Fruit fly (Drosophila melanogaster) whole organism, embryonic: ENCODE measurements around the gene CAH7.

Source experiments
- Abd-B ChIP-seq: fragments of 200-800 bp; sonication (Bioruptor generic); optimal IDR thresholded peaks from 2 replicates; lab custom pipeline; 2018; ENCODE audit warnings: missing biosample characterization, mild to moderate bottlenecking, missing genetic modification characterization, moderate library complexity
- Blimp-1 ChIP-seq: fragments of 200-800 bp; sonication (Bioruptor generic); optimal IDR thresholded peaks from 3 replicates; lab custom pipeline; 2018; ENCODE audit warnings: missing biosample characterization, missing genetic modification characterization, mild to moderate bottlenecking, moderate library complexity, missing genetic modification reagents
- Bteb2 ChIP-seq: fragments of 200-800 bp; sonication (Bioruptor generic); optimal IDR thresholded peaks from 2 replicates; lab custom pipeline; 2016; ENCODE audit warnings: missing biosample characterization, missing genetic modification characterization
- CG10209 ChIP-seq: fragments of 200-800 bp; sonication (Bioruptor generic); optimal IDR thresholded peaks from 3 replicates; lab custom pipeline; 2017; ENCODE audit warnings: missing biosample characterization, mild to moderate bottlenecking, missing genetic modification characterization, missing genetic modification reagents
- CG11093 ChIP-seq: fragments of 200-800 bp; sonication (Bioruptor generic); IDR thresholded peaks from 3 replicates; pipeline ENCODE4 v1.3.6; 2022; ENCODE audit warnings: missing biosample characterization, missing genetic modification characterization
- CG11247 ChIP-seq: fragments of 200-800 bp; sonication (Bioruptor generic); IDR thresholded peaks from 2 replicates; pipeline ENCODE4 v1.3.6; 2022; ENCODE audit warnings: missing biosample characterization, missing genetic modification characterization
- CG12104 ChIP-seq: fragments of 200-800 bp; sonication (Bioruptor generic); optimal IDR thresholded peaks from 3 replicates; lab custom pipeline; 2016; ENCODE audit warnings: missing biosample characterization, missing genetic modification characterization
- CG12942 ChIP-seq: fragments of 200-800 bp; sonication (Bioruptor generic); optimal IDR thresholded peaks from 3 replicates; lab custom pipeline; 2016; ENCODE audit warnings: missing biosample characterization, missing genetic modification characterization
- CG14014 ChIP-seq: fragments of 200-800 bp; sonication (Bioruptor generic); IDR thresholded peaks from 2 replicates; pipeline ENCODE4 v1.3.6; 2022; ENCODE audit warnings: missing biosample characterization, missing genetic modification characterization
- CG14860 ChIP-seq: fragments of 200-800 bp; sonication (Bioruptor generic); IDR thresholded peaks from 3 replicates; pipeline ENCODE4 v1.3.6; 2022; ENCODE audit warnings: missing biosample characterization, missing genetic modification characterization; ENCODE audit not compliant: partially characterized antibody
- CG15696 ChIP-seq: fragments of 200-800 bp; sonication (Bioruptor generic); optimal IDR thresholded peaks from 2 replicates; lab custom pipeline; 2019; ENCODE audit warnings: missing biosample characterization, mild to moderate bottlenecking, missing genetic modification characterization, moderate library complexity
- CG1602 ChIP-seq: fragments of 200-800 bp; sonication (Bioruptor generic); optimal IDR thresholded peaks from 3 replicates; lab custom pipeline; 2016; ENCODE audit warnings: missing biosample characterization, missing genetic modification characterization
- CG17359 ChIP-seq: fragments of 200-800 bp; sonication (Bioruptor generic); optimal IDR thresholded peaks from 3 replicates; lab custom pipeline; 2018; ENCODE audit warnings: missing biosample characterization, mild to moderate bottlenecking, missing genetic modification characterization, moderate library complexity
- CG17361 ChIP-seq: fragments of 200-800 bp; sonication (Bioruptor generic); IDR thresholded peaks from 3 replicates; pipeline ENCODE4 v1.3.6; 2022; ENCODE audit warnings: missing biosample characterization, missing genetic modification characterization
- CG1832 ChIP-seq: fragments of 200-800 bp; sonication (Bioruptor generic); optimal IDR thresholded peaks from 2 replicates; lab custom pipeline; 2017; ENCODE audit warnings: missing biosample characterization, mild to moderate bottlenecking, missing genetic modification characterization, inconsistent platforms
- CG2712 ChIP-seq: fragments of 200-800 bp; optimal IDR thresholded peaks from 3 replicates; lab custom pipeline; 2019; ENCODE audit warnings: missing biosample characterization, mild to moderate bottlenecking, missing genetic modification characterization, moderate library complexity
- CG3407 ChIP-seq: fragments of 200-800 bp; sonication (Bioruptor generic); optimal IDR thresholded peaks from 2 replicates; lab custom pipeline; 2018; ENCODE audit warnings: missing biosample characterization, mild to moderate bottlenecking, missing genetic modification characterization
- CG3847 ChIP-seq: fragments of 200-800 bp; sonication (Bioruptor generic); IDR thresholded peaks from 2 replicates; pipeline ENCODE4 v1.3.6; 2022; ENCODE audit warnings: missing biosample characterization, missing genetic modification characterization
- CG3995 ChIP-seq: fragments of 200-800 bp; sonication (Bioruptor generic); optimal IDR thresholded peaks from 3 replicates; lab custom pipeline; 2016; ENCODE audit warnings: missing biosample characterization, missing genetic modification characterization
- CG4730 ChIP-seq: fragments of 200-800 bp; sonication (Bioruptor generic); IDR thresholded peaks from 2 replicates; pipeline ENCODE4 v1.3.6; 2022; ENCODE audit warnings: missing biosample characterization, missing genetic modification characterization
- CG6813 ChIP-seq: fragments of 200-800 bp; sonication (Bioruptor generic); optimal IDR thresholded peaks from 2 replicates; lab custom pipeline; 2017; ENCODE audit warnings: missing biosample characterization, missing genetic modification characterization, mild to moderate bottlenecking, moderate library complexity, missing genetic modification reagents
- CG7556 ChIP-seq: fragments of 200-800 bp; sonication (Bioruptor generic); optimal IDR thresholded peaks from 2 replicates; lab custom pipeline; 2017; ENCODE audit warnings: missing biosample characterization, mild to moderate bottlenecking, missing genetic modification characterization
- CG8924 ChIP-seq: fragments of 200-800 bp; optimal IDR thresholded peaks from 3 replicates; lab custom pipeline; 2019; ENCODE audit warnings: missing biosample characterization, mild to moderate bottlenecking, missing genetic modification characterization, moderate library complexity
- CG9797 ChIP-seq: fragments of 200-800 bp; sonication (Bioruptor generic); optimal IDR thresholded peaks from 3 replicates; lab custom pipeline; 2018; ENCODE audit warnings: missing biosample characterization, mild to moderate bottlenecking, missing genetic modification characterization
- Chrac-16 ChIP-seq: fragments of 200-800 bp; sonication (Bioruptor generic); optimal IDR thresholded peaks from 3 replicates; lab custom pipeline; 2016; ENCODE audit warnings: missing biosample characterization, missing genetic modification characterization
- D19A ChIP-seq: fragments of 200-800 bp; optimal IDR thresholded peaks from 3 replicates; lab custom pipeline; 2019; ENCODE audit warnings: missing biosample characterization, mild to moderate bottlenecking, missing genetic modification characterization, moderate library complexity
- D19B ChIP-seq: fragments of 200-800 bp; sonication (Bioruptor generic); optimal IDR thresholded peaks from 2 replicates; lab custom pipeline; 2017; ENCODE audit warnings: missing biosample characterization, mild to moderate bottlenecking, missing genetic modification characterization
- E2f2 ChIP-seq: fragments of 200-800 bp; sonication (Bioruptor generic); IDR thresholded peaks from 2 replicates; pipeline ENCODE4 v1.3.6; 2022; ENCODE audit warnings: missing biosample characterization, missing genetic modification characterization
- HLH3B ChIP-seq: fragments of 200-800 bp; sonication (Bioruptor generic); IDR thresholded peaks from 2 replicates; pipeline ENCODE4 v1.3.6; 2022; ENCODE audit warnings: missing biosample characterization, missing genetic modification characterization
- Hand ChIP-seq: fragments of 200-800 bp; sonication (Bioruptor generic); optimal IDR thresholded peaks from 2 replicates; lab custom pipeline; 2017; ENCODE audit warnings: mild to moderate bottlenecking, missing biosample characterization, missing genetic modification reagents, missing genetic modification characterization
- Hmr ChIP-seq: fragments of 200-800 bp; sonication (Bioruptor generic); optimal IDR thresholded peaks from 3 replicates; lab custom pipeline; 2017; ENCODE audit warnings: mild to moderate bottlenecking, missing biosample characterization, missing genetic modification reagents, missing genetic modification characterization
- Hmx ChIP-seq: fragments of 200-800 bp; sonication (Bioruptor generic); optimal IDR thresholded peaks from 2 replicates; lab custom pipeline; 2016; ENCODE audit warnings: missing biosample characterization, missing genetic modification characterization
- Hr39 ChIP-seq: fragments of >200 bp; optimal IDR thresholded peaks from 2 replicates; lab custom pipeline; 2017
- NC2β ChIP-seq: fragments of 200-800 bp; sonication (Bioruptor generic); optimal IDR thresholded peaks from 2 replicates; lab custom pipeline; 2016; ENCODE audit warnings: missing biosample characterization, missing genetic modification characterization
- Nf-YC ChIP-seq: fragments of 200-800 bp; optimal IDR thresholded peaks from 3 replicates; lab custom pipeline; 2019; ENCODE audit warnings: missing biosample characterization, mild to moderate bottlenecking, missing genetic modification characterization, moderate library complexity
- Pdp1 ChIP-seq, 2 experiments: fragments of 200-800 bp; sonication (Bioruptor generic); optimal IDR thresholded peaks; 3 replicates each; lab custom pipeline; 2016; ENCODE audit warnings: missing biosample characterization in 2 of 2, missing genetic modification characterization in 2 of 2, mild to moderate bottlenecking in 1 of 2, moderate library complexity in 1 of 2
- Six4 ChIP-seq: fragments of 200-800 bp; sonication (Bioruptor generic); optimal IDR thresholded peaks from 2 replicates; lab custom pipeline; 2016; ENCODE audit warnings: missing biosample characterization, missing genetic modification characterization
- YL-1 ChIP-seq: fragments of 200-800 bp; sonication (Bioruptor generic); optimal IDR thresholded peaks from 3 replicates; lab custom pipeline; 2017; ENCODE audit warnings: missing biosample characterization, mild to moderate bottlenecking, missing genetic modification characterization
- cad ChIP-seq: fragments of >200 bp; optimal IDR thresholded peaks from 2 replicates; lab custom pipeline; 2017; ENCODE audit warnings: missing biosample characterization, missing genetic modification characterization
- dmrt11E ChIP-seq: fragments of 200-800 bp; sonication (Bioruptor generic); optimal IDR thresholded peaks from 3 replicates; lab custom pipeline; 2018; ENCODE audit warnings: missing biosample characterization, mild to moderate bottlenecking, missing genetic modification characterization, moderate library complexity
- eve ChIP-seq, 2 experiments: fragments of >200 bp; optimal IDR thresholded peaks; 2 replicates each; lab custom pipeline; 2017; ENCODE audit warnings: missing biosample characterization in 2 of 2, missing genetic modification characterization in 2 of 2
- gcm ChIP-seq: fragments of 200-800 bp; sonication (Bioruptor generic); optimal IDR thresholded peaks from 2 replicates; lab custom pipeline; 2019; ENCODE audit warnings: missing biosample characterization, mild to moderate bottlenecking, missing genetic modification characterization, moderate library complexity
- gsb-n ChIP-seq: fragments of 200-800 bp; sonication (Bioruptor generic); optimal IDR thresholded peaks from 3 replicates; lab custom pipeline; 2018; ENCODE audit warnings: missing biosample characterization, mild to moderate bottlenecking, missing genetic modification characterization
- run ChIP-seq: fragments of 200-800 bp; sonication (Bioruptor generic); optimal IDR thresholded peaks from 3 replicates; lab custom pipeline; 2018; ENCODE audit warnings: missing biosample characterization, mild to moderate bottlenecking, missing genetic modification characterization
- salm ChIP-seq: fragments of 200-800 bp; sonication (Bioruptor generic); optimal IDR thresholded peaks from 2 replicates; lab custom pipeline; 2018; ENCODE audit warnings: missing biosample characterization, mild to moderate bottlenecking, missing genetic modification characterization
- sc ChIP-seq, 3 experiments: fragments of >200 bp in 2 of 3; fragments of 200-800 bp in 1 of 3; sonication (Bioruptor generic) in 1 of 3; optimal IDR thresholded peaks; 2 replicates in 2 of 3; 3 replicates in 1 of 3; lab custom pipeline; 2017; ENCODE audit warnings: mild to moderate bottlenecking in 1 of 3, missing biosample characterization in 1 of 3, missing genetic modification characterization in 1 of 3, missing genetic modification reagents in 1 of 3
- scrt ChIP-seq: fragments of 200-800 bp; sonication (Bioruptor generic); optimal IDR thresholded peaks from 2 replicates; lab custom pipeline; 2018; ENCODE audit warnings: missing biosample characterization, mild to moderate bottlenecking, missing genetic modification characterization, moderate library complexity
- stc ChIP-seq: fragments of 200-800 bp; sonication (Bioruptor generic); IDR thresholded peaks from 2 replicates; pipeline ENCODE4 v1.3.6; 2022; ENCODE audit warnings: missing biosample characterization, missing genetic modification characterization
- trem ChIP-seq: fragments of 200-800 bp; optimal IDR thresholded peaks from 3 replicates; lab custom pipeline; 2019; ENCODE audit warnings: missing biosample characterization, mild to moderate bottlenecking, missing genetic modification characterization, moderate library complexity
- wdn ChIP-seq: fragments of 200-800 bp; sonication (Bioruptor generic); IDR thresholded peaks from 2 replicates; pipeline ENCODE4 v1.3.6; 2022; ENCODE audit warnings: missing biosample characterization, missing genetic modification characterization

The CAH7 gene

DNA sequence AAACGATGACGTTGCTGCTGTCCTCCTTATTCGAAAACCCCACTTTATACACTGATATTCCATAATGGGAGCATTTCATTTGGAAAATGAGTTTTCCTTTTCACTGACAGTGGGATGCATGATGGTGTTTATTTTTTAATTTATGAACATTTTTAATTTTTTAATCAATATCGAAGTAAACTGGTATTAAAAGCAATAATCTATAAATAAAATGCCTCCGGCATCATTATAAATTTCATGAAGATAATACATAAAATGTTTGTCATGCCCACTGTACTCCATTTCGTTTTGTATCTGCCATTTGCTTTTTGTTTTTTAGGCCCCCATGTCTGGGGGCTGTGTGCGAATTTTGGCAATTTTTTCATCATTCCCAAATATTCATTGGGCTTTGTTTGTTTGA, 18.1 kb downstream of the CAH7 start:
- TF ChIP-seq Hmx (GFP tag; lab: Kevin White, UChicago) (no peak), CG3847 (GFP tag; lab: Robert Waterston, UW) (peak; percentile 60), D19A (tag; lab: Kevin White, UChicago) (peak; percentile 40), CG11093 (GFP tag; lab: Robert Waterston, UW) (0 out of 3 replicates have a peak, but pooled peaks have one; percentile 34), gcm (peak; percentile 31), CG8924 (tag; lab: Kevin White, UChicago) (peak; percentile 71), trem (tag; lab: Kevin White, UChicago) (peak; percentile 22), dmrt11E (tag; lab: Kevin White, UChicago) (peak; percentile 36), Blimp-1 (GFP tag; lab: Kevin White, UChicago) (peak; percentile 57), CG3407 (GFP tag; lab: Kevin White, UChicago) (no peak), CG9797 (GFP tag; lab: Kevin White, UChicago) (no peak), eve (GFP tag; optimal IDR thresholded peaks at IDR 0.05; lab: Kevin White, UChicago) (peak in 1 of 2 experiments; percentile 65), CG14014 (peak; percentile 71), Pdp1 (GFP tag; optimal IDR thresholded peaks at IDR 0.05; lab: Kevin White, UChicago) (peak; percentile 18 to 46), scrt (GFP tag; lab: Kevin White, UChicago) (peak; percentile 53), CG15696 (tag; lab: Kevin White, UChicago) (peak; percentile 5), Hr39 (lab: Kevin White, UChicago) (no peak), Nf-YC (peak; percentile 5), CG17359 (peak; percentile 74), HLH3B (GFP tag; lab: Robert Waterston, UW) (peak; percentile 64), CG17361 (peak; percentile 69), NC2β (no peak), Bteb2 (GFP tag; lab: Kevin White, UChicago) (peak; percentile 43), Hmr (GFP tag; lab: Kevin White, UChicago) (peak; percentile 76), Hand (GFP tag; lab: Kevin White, UChicago) (peak; percentile 21), gsb-n (no peak), run (peak; percentile 27), stc (GFP tag; lab: Robert Waterston, UW) (peak; percentile 28; the same call in 1 of the 2 replicates), cad (GFP tag; lab: Kevin White, UChicago) (no peak), CG10209 (GFP tag; lab: Kevin White, UChicago) (peak; percentile 26), CG6813 (GFP tag; lab: Kevin White, UChicago) (peak; percentile 46), CG3995 (GFP tag; lab: Kevin White, UChicago) (no peak), CG1832 (GFP tag; lab: Kevin White, UChicago) (no peak), CG14860 (no peak), YL-1 (no peak), CG2712 (tag; lab: Kevin White, UChicago) (peak; percentile 74), CG12942 (GFP tag; lab: Kevin White, UChicago) (peak; percentile 24), CG12104 (no peak), CG4730 (GFP tag; lab: Robert Waterston, UW) (peak; percentile 36; the same call in 1 of the 2 replicates), E2f2 (0 out of 2 replicates have a peak, but pooled peaks have one; percentile 34), CG11247 (GFP tag; lab: Robert Waterston, UW) (peak; percentile 54; the same call in 1 of the 2 replicates), CG7556 (GFP tag; lab: Kevin White, UChicago) (peak; percentile 63), CG1602 (GFP tag; lab: Kevin White, UChicago) (peak; percentile 26), sc (optimal IDR thresholded peaks at IDR 0.05; lab: Kevin White, UChicago) (no peak), sc (GFP tag; optimal IDR thresholded peaks at IDR 0.05; lab: Kevin White, UChicago) (no peak), wdn (peak; percentile 59; the same call in 1 of the 2 replicates), Chrac-16 (GFP tag; lab: Kevin White, UChicago) (peak; percentile 28), Abd-B (GFP tag; lab: Kevin White, UChicago) (peak; percentile 37), Six4 (GFP tag; lab: Kevin White, UChicago) (peak; percentile 8), D19B (peak; percentile 9), salm (tag; lab: Kevin White, UChicago) (peak; percentile 16)
